Worm (Caenorhabditis elegans) whole organism, L4 larva: ENCODE data around the gene gen-1.

ENCODE experiments used
- F10B5.3 ChIP-seq: sonication (generic microtip); optimal IDR thresholded peaks from 2 replicates; lab custom pipeline; 2016; ENCODE audit warnings: mild to moderate bottlenecking, missing genetic modification characterization, missing compliant biosample characterization
- F37D6.2 ChIP-seq: sonication (generic microtip); optimal IDR thresholded peaks from 2 replicates; lab custom pipeline; 2016; ENCODE audit warnings: mild to moderate bottlenecking, missing genetic modification characterization, missing compliant biosample characterization
- F49E8.2 ChIP-seq: sonication (generic microtip); optimal IDR thresholded peaks from 2 replicates; lab custom pipeline; 2016; ENCODE audit warnings: missing compliant biosample characterization, mild to moderate bottlenecking, missing genetic modification characterization, borderline replicate concordance
- R02D3.7 ChIP-seq: fragments of 150-350 bp; sonication (generic microtip); optimal IDR thresholded peaks from 3 replicates; lab custom pipeline; 2014; ENCODE audit warnings: missing biosample characterization, missing genetic modification characterization
- T26A8.4 ChIP-seq: fragments of 200-800 bp; sonication (Bioruptor generic); IDR thresholded peaks from 2 replicates; pipeline ENCODE4 v1.3.6; 2022; ENCODE audit warnings: missing genetic modification characterization, missing compliant biosample characterization
- Y105C5A.15 ChIP-seq: fragments of 200-800 bp; sonication (Bioruptor generic); IDR thresholded peaks from 2 replicates; pipeline ENCODE4 v1.3.6; 2022; ENCODE audit warnings: missing genetic modification characterization, missing compliant biosample characterization
- Y48G9A.11 ChIP-seq: fragments of 200-800 bp; sonication (Bioruptor generic); IDR thresholded peaks from 2 replicates; pipeline ENCODE4 v1.3.6; 2022; ENCODE audit warnings: missing genetic modification reagents, missing genetic modification characterization, missing compliant biosample characterization
- Y5F2A.4 ChIP-seq: fragments of 200-800 bp; sonication (Bioruptor generic); optimal IDR thresholded peaks from 2 replicates; lab custom pipeline; 2018; ENCODE audit warnings: mild to moderate bottlenecking, missing genetic modification characterization, missing compliant biosample characterization
- aha-1 ChIP-seq: fragments of 150-350 bp; peaks from one replicate; lab custom pipeline; 2014; ENCODE audit warnings: missing biosample characterization, missing genetic modification characterization
- aly-2 ChIP-seq: sonication (generic microtip); optimal IDR thresholded peaks from 2 replicates; lab custom pipeline; 2018; ENCODE audit warnings: missing biosample characterization, missing genetic modification characterization
- ama-1 ChIP-seq: fragments of 150-350 bp; optimal IDR thresholded peaks from 2 replicates; lab custom pipeline; 2014; ENCODE audit warnings: inconsistent platforms, mixed read lengths
- arid-1 ChIP-seq: fragments of 200-800 bp; sonication (Bioruptor generic); conservative IDR thresholded peaks from 2 replicates; pipeline ENCODE4 v1.3.6; 2022; ENCODE audit warnings: missing genetic modification reagents, missing genetic modification characterization, missing compliant biosample characterization
- ceh-28 ChIP-seq: fragments of 150-350 bp; optimal IDR thresholded peaks from 2 replicates; lab custom pipeline; 2014; ENCODE audit warnings: missing biosample characterization, missing genetic modification reagents, missing genetic modification characterization
- ceh-32 ChIP-seq: sonication (generic microtip); optimal IDR thresholded peaks from 2 replicates; lab custom pipeline; 2016; ENCODE audit warnings: mild to moderate bottlenecking, missing genetic modification characterization, missing compliant biosample characterization; ENCODE audit not compliant: poor library complexity
- ceh-82 ChIP-seq: sonication (generic microtip); optimal IDR thresholded peaks from 2 replicates; lab custom pipeline; 2017; ENCODE audit warnings: missing biosample characterization, missing genetic modification characterization
- cey-2 ChIP-seq: sonication (generic microtip); optimal IDR thresholded peaks from 3 replicates; lab custom pipeline; 2017; ENCODE audit warnings: missing genetic modification characterization, mild to moderate bottlenecking, missing compliant biosample characterization, antibody characterized with exemption, borderline replicate concordance; ENCODE audit not compliant: insufficient read depth
- ctbp-1 ChIP-seq: fragments of 200-800 bp; sonication (Bioruptor generic); IDR thresholded peaks from 2 replicates; pipeline ENCODE4 v1.3.6; 2022; ENCODE audit warnings: missing genetic modification reagents, missing genetic modification characterization, missing compliant biosample characterization
- daf-12 ChIP-seq: fragments of 150-350 bp; optimal IDR thresholded peaks from 2 replicates; lab custom pipeline; 2014; ENCODE audit warnings: missing biosample characterization, missing genetic modification reagents, missing genetic modification characterization
- daf-19 ChIP-seq: fragments of 200-800 bp; sonication (Bioruptor generic); conservative IDR thresholded peaks from 2 replicates; pipeline ENCODE4 v1.3.6; 2022; ENCODE audit warnings: missing genetic modification characterization, missing compliant biosample characterization
- daf-8 ChIP-seq: fragments of 200-800 bp; sonication (Bioruptor generic); IDR thresholded peaks from 2 replicates; pipeline ENCODE4 v1.3.6; 2022; ENCODE audit warnings: missing genetic modification characterization, missing compliant biosample characterization
- dmd-9 ChIP-seq: fragments of 200-800 bp; sonication (Bioruptor generic); IDR thresholded peaks from 2 replicates; pipeline ENCODE4 v1.3.6; 2022; ENCODE audit warnings: missing genetic modification reagents, missing genetic modification characterization, missing compliant biosample characterization
- dpl-1 ChIP-seq: fragments of 150-350 bp; optimal IDR thresholded peaks from 2 replicates; lab custom pipeline; 2014; ENCODE audit warnings: missing biosample characterization, missing genetic modification reagents, missing genetic modification characterization
- duxl-1 ChIP-seq: sonication (generic microtip); optimal IDR thresholded peaks from 2 replicates; lab custom pipeline; 2016; ENCODE audit warnings: mild to moderate bottlenecking, missing genetic modification characterization, moderate library complexity, missing compliant biosample characterization; ENCODE audit not compliant: poor library complexity
- egl-27 ChIP-seq: sonication (generic microtip); optimal IDR thresholded peaks from 3 replicates; lab custom pipeline; 2017; ENCODE audit warnings: missing biosample characterization, missing genetic modification reagents, missing genetic modification characterization
- egl-43 ChIP-seq: fragments of 200-800 bp; sonication (Bioruptor generic); IDR thresholded peaks from 2 replicates; pipeline ENCODE4 v1.3.6; 2022; ENCODE audit warnings: missing genetic modification reagents, missing genetic modification characterization, missing compliant biosample characterization
- fkh-10 ChIP-seq: fragments of 150-350 bp; optimal IDR thresholded peaks from 2 replicates; lab custom pipeline; 2014; ENCODE audit warnings: missing biosample characterization, missing genetic modification reagents, missing genetic modification characterization
- hif-1 ChIP-seq, 2 experiments: sonication (generic microtip); optimal IDR thresholded peaks; 2 replicates each; lab custom pipeline; 2016 to 2017; ENCODE audit warnings: missing compliant biosample characterization in 2 of 2, missing genetic modification characterization in 2 of 2, missing genetic modification reagents in 2 of 2, missing genotype in 2 of 2, mild to moderate bottlenecking in 1 of 2
- hlh-11 ChIP-seq: fragments of 200-800 bp; sonication (Bioruptor generic); optimal IDR thresholded peaks from 2 replicates; lab custom pipeline; 2018; ENCODE audit warnings: mild to moderate bottlenecking, missing genetic modification characterization, missing compliant biosample characterization
- hlh-30 ChIP-seq: sonication (generic microtip); optimal IDR thresholded peaks from 2 replicates; lab custom pipeline; 2017; ENCODE audit warnings: antibody characterized with exemption, mild to moderate bottlenecking, missing genetic modification characterization, missing compliant biosample characterization; ENCODE audit not compliant: insufficient read depth
- hmg-1.1 ChIP-seq: fragments of 200-800 bp; sonication (Bioruptor generic); IDR thresholded peaks from 2 replicates; pipeline ENCODE4 v1.3.6; 2022; ENCODE audit warnings: missing genetic modification reagents, missing genetic modification characterization, missing compliant biosample characterization
- lim-7 ChIP-seq: fragments of 200-800 bp; sonication (Bioruptor generic); IDR thresholded peaks from 2 replicates; pipeline ENCODE4 v1.3.6; 2022; ENCODE audit warnings: missing genetic modification characterization, missing compliant biosample characterization
- lin-15B ChIP-seq: fragments of 150-350 bp; sonication (generic microtip); optimal IDR thresholded peaks from 3 replicates; lab custom pipeline; 2014; ENCODE audit warnings: missing biosample characterization, missing genetic modification characterization
- lin-29 ChIP-seq: fragments of 200-800 bp; sonication (Bioruptor generic); IDR thresholded peaks from 2 replicates; pipeline ENCODE4 v1.3.6; 2022; ENCODE audit warnings: missing genetic modification reagents, missing genetic modification characterization, missing compliant biosample characterization
- lir-3 ChIP-seq: sonication (generic microtip); optimal IDR thresholded peaks from 2 replicates; lab custom pipeline; 2016; ENCODE audit warnings: mild to moderate bottlenecking, missing genetic modification characterization, missing compliant biosample characterization
- madf-5 ChIP-seq, 2 experiments: fragments of 200-800 bp; sonication (Bioruptor generic); IDR thresholded peaks; 2 replicates each; pipeline ENCODE4 v1.3.6; 2022; ENCODE audit warnings: missing compliant biosample characterization in 2 of 2, missing genetic modification characterization in 2 of 2
- madf-9 ChIP-seq: fragments of 200-800 bp; sonication (Bioruptor generic); conservative IDR thresholded peaks from 2 replicates; pipeline ENCODE4 v1.3.6; 2022; ENCODE audit warnings: missing genetic modification reagents, missing genetic modification characterization, missing compliant biosample characterization
- nhr-10 ChIP-seq: fragments of 150-350 bp; optimal IDR thresholded peaks from 2 replicates; lab custom pipeline; 2014; ENCODE audit warnings: missing biosample characterization, missing genetic modification characterization
- nhr-102 ChIP-seq: sonication (generic microtip); optimal IDR thresholded peaks from 2 replicates; lab custom pipeline; 2016; ENCODE audit warnings: mild to moderate bottlenecking, missing genetic modification characterization, moderate library complexity, missing compliant biosample characterization
- nhr-111 ChIP-seq: fragments of 200-800 bp; sonication (Bioruptor generic); optimal IDR thresholded peaks from 2 replicates; lab custom pipeline; 2018; ENCODE audit warnings: mild to moderate bottlenecking, missing genetic modification characterization, missing compliant biosample characterization
- nhr-25 ChIP-seq: sonication (generic microtip); optimal IDR thresholded peaks from 2 replicates; lab custom pipeline; 2017; ENCODE audit warnings: missing genetic modification characterization, mild to moderate bottlenecking, missing compliant biosample characterization, antibody characterized with exemption, moderate library complexity, borderline replicate concordance; ENCODE audit not compliant: insufficient read depth
- nhr-28 ChIP-seq: fragments of 150-350 bp; optimal IDR thresholded peaks from 2 replicates; lab custom pipeline; 2014; ENCODE audit warnings: missing biosample characterization, missing genetic modification characterization
- nhr-41 ChIP-seq: fragments of 200-800 bp; sonication (Bioruptor generic); IDR thresholded peaks from 2 replicates; pipeline ENCODE4 v1.3.6; 2022; ENCODE audit warnings: missing genetic modification reagents, missing genetic modification characterization, missing compliant biosample characterization
- nhr-6 ChIP-seq: fragments of 150-350 bp; optimal IDR thresholded peaks from 2 replicates; lab custom pipeline; 2014; ENCODE audit warnings: missing biosample characterization, missing genetic modification characterization
- php-3 ChIP-seq: fragments of 200-800 bp; sonication (Bioruptor generic); IDR thresholded peaks from 2 replicates; pipeline ENCODE4 v1.3.6; 2022; ENCODE audit warnings: missing genetic modification reagents, missing genetic modification characterization, missing compliant biosample characterization
- pqm-1 ChIP-seq: sonication (generic microtip); optimal IDR thresholded peaks from 2 replicates; lab custom pipeline; 2017; ENCODE audit warnings: missing biosample characterization, missing genetic modification characterization
- rbr-2 ChIP-seq: sonication (generic microtip); optimal IDR thresholded peaks from 2 replicates; lab custom pipeline; 2016; ENCODE audit warnings: missing genotype, missing genetic modification characterization, missing compliant biosample characterization
- skn-1 ChIP-seq: fragments of 150-350 bp; optimal IDR thresholded peaks from 2 replicates; lab custom pipeline; 2014; ENCODE audit warnings: missing biosample characterization, missing genetic modification characterization
- spr-1 ChIP-seq: sonication (generic microtip); optimal IDR thresholded peaks from 2 replicates; lab custom pipeline; 2016; ENCODE audit warnings: mild to moderate bottlenecking, missing genetic modification characterization, missing compliant biosample characterization
- tra-1 ChIP-seq: fragments of 200-800 bp; sonication (Bioruptor generic); IDR thresholded peaks from 2 replicates; pipeline ENCODE4 v1.3.6; 2022; ENCODE audit warnings: missing genetic modification reagents, missing genetic modification characterization, missing compliant biosample characterization
- unc-62 ChIP-seq, 3 experiments: fragments of 150-350 bp in 1 of 3; sonication (generic microtip); optimal IDR thresholded peaks in 2 of 3; peaks in 1 of 3; 1 replicate in 1 of 3; 2 replicates in 2 of 3; lab custom pipeline; 2014 to 2017; ENCODE audit warnings: missing biosample characterization in 3 of 3, missing genetic modification characterization in 3 of 3, missing genetic modification reagents in 3 of 3, missing genotype in 1 of 3

The gen-1 gene

DNA sequence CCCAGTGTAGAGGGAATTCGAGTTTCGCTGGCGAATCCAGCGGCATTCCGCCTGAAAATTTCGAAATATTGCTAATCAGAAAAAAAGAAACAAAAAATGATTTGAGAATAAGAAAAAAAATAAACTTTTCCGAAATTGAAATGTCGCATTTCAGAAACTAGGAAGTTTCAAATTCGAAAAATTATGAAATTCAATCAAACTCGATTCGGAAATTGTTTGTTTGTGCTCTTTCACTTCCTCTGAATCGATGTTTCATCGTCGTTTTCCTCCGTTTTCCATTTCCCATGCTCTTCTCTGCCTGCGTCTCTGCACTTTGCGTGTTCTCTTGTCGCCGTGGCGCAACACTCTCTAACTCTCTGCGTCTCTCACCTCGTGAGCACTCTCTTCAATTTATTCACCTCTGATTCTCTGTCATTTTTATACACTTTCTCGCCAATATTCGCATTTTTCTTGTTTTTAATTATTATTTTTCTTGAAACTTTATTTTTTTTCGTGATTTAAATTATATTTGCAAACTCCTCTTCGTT, 30.4 kb upstream of the gen-1 start, which contains the start of gene C18F10.7 (continued):
- TF ChIP-seq daf-8, result no peak
- no peak for TF ChIP-seq ceh-28
- no peak for TF ChIP-seq daf-19 (GFP tag; lab: Robert Waterston, UW)
- TF ChIP-seq nhr-102, result peak; percentile 1
- no peak for TF ChIP-seq ctbp-1 (GFP tag; lab: Robert Waterston, UW)
- TF ChIP-seq aly-2 (tag; lab: Kevin White, UChicago), result no peak
- no peak for TF ChIP-seq ceh-82 (tag; lab: Kevin White, UChicago)
- TF ChIP-seq T26A8.4, result no peak
- TF ChIP-seq lin-29, result no peak
- TF ChIP-seq nhr-25 (tag; lab: Kevin White, UChicago), result no peak
- peak; percentile 53 for TF ChIP-seq Y48G9A.11
- no peak for TF ChIP-seq madf-9 (GFP tag; lab: Robert Waterston, UW)
- TF ChIP-seq skn-1 (tag; lab: Kevin White, UChicago), result no peak
- no peak for TF ChIP-seq lin-15B (tag; lab: Kevin White, UChicago)
- TF ChIP-seq R02D3.7 (tag; lab: Kevin White, UChicago), result no peak
- no peak for TF ChIP-seq ama-1 (lab: Kevin White, UChicago)
- TF ChIP-seq hlh-11 (tag; lab: Kevin White, UChicago), result peak; percentile 69
- no peak for TF ChIP-seq dmd-9 (GFP tag; lab: Robert Waterston, UW)
- peak; percentile 53; the same call in 1 of the 2 replicates for TF ChIP-seq arid-1 (GFP tag; lab: Robert Waterston, UW)
- no peak for TF ChIP-seq nhr-10 (tag; lab: Kevin White, UChicago)
- peak; percentile 8 for TF ChIP-seq F49E8.2 (tag; lab: Kevin White, UChicago)
- TF ChIP-seq dpl-1, result peak; percentile 42
- TF ChIP-seq fkh-10 (GFP tag; lab: Kevin White, UChicago), result peak; percentile 9
- TF ChIP-seq lim-7, result no peak
- TF ChIP-seq pqm-1 (tag; lab: Kevin White, UChicago), result no peak
- TF ChIP-seq hmg-1.1, result peak; percentile 69
- peak in 1 of 2 experiments; percentile 70 for TF ChIP-seq unc-62 (GFP tag; optimal IDR thresholded peaks at IDR 0.05 in 1 of 2; lab: Kevin White, UChicago)
- TF ChIP-seq unc-62 (tag; optimal IDR thresholded peaks at IDR 0.05; lab: Kevin White, UChicago), result no peak
- no peak for TF ChIP-seq nhr-111
- peak; percentile 25 for TF ChIP-seq nhr-28 (tag; lab: Kevin White, UChicago)
- no peak for TF ChIP-seq F37D6.2 (tag; lab: Kevin White, UChicago)
- no peak for TF ChIP-seq ceh-32 (tag; lab: Kevin White, UChicago)
- TF ChIP-seq daf-12, result no peak
- no peak for TF ChIP-seq egl-27 (tag; lab: Kevin White, UChicago)
- TF ChIP-seq Y105C5A.15 (GFP tag; lab: Robert Waterston, UW), result no peak
- peak; percentile 13 for TF ChIP-seq spr-1
- TF ChIP-seq nhr-6, result peak; percentile 21
- TF ChIP-seq tra-1, result no peak
- no peak for TF ChIP-seq F10B5.3 (tag; lab: Kevin White, UChicago)
- TF ChIP-seq hlh-30 (tag; lab: Kevin White, UChicago), result peak; percentile 95
- TF ChIP-seq nhr-41 (GFP tag; lab: Robert Waterston, UW), result no peak
- no peak for TF ChIP-seq madf-5 (GFP tag; IDR thresholded peaks at IDR 0.05; lab: Robert Waterston, UW)
- 0 out of 2 replicates have a peak, but pooled peaks have one; percentile 31 for TF ChIP-seq php-3
- TF ChIP-seq duxl-1 (tag; lab: Kevin White, UChicago), result no peak
- no peak for TF ChIP-seq lir-3
- TF ChIP-seq egl-43 (GFP tag; lab: Robert Waterston, UW), result no peak
- TF ChIP-seq hif-1 (tag; optimal IDR thresholded peaks at IDR 0.05; lab: Kevin White, UChicago), result no peak
- no peak for TF ChIP-seq Y5F2A.4 (GFP tag; lab: Kevin White, UChicago)
- peak; percentile 94 for TF ChIP-seq aha-1 (tag; lab: Kevin White, UChicago)
- peak; percentile 34 for TF ChIP-seq rbr-2 (tag; lab: Kevin White, UChicago)
- TF ChIP-seq cey-2 (tag; lab: Kevin White, UChicago), result no peak
- TF ChIP-seq, all 104 proteins: peak for 22
